Worm (Caenorhabditis elegans) whole organism, early embryonic: ENCODE measurements around the gene M03A8.3.

Experiments
- B0310.2 ChIP-seq: sonication (generic microtip); optimal IDR thresholded peaks from 2 replicates; lab custom pipeline; 2016; ENCODE audit warnings: mild to moderate bottlenecking, missing genetic modification characterization, missing compliant biosample characterization
- F13C5.2 ChIP-seq: sonication (generic microtip); optimal IDR thresholded peaks from 2 replicates; lab custom pipeline; 2017; ENCODE audit warnings: mild to moderate bottlenecking, missing genetic modification characterization, inconsistent platforms, missing compliant biosample characterization
- aly-1 ChIP-seq: sonication (generic microtip); optimal IDR thresholded peaks from 2 replicates; lab custom pipeline; 2016; ENCODE audit warnings: missing genetic modification characterization, missing compliant biosample characterization
- ama-1 ChIP-seq: fragments of 150-350 bp; optimal IDR thresholded peaks from 2 replicates; lab custom pipeline; 2014
- ceh-13 ChIP-seq: fragments of 200-800 bp; sonication (Bioruptor generic); optimal IDR thresholded peaks from 2 replicates; lab custom pipeline; 2018; ENCODE audit warnings: mild to moderate bottlenecking, missing genetic modification characterization, missing compliant biosample characterization
- ceh-36 ChIP-seq: sonication (generic microtip); optimal IDR thresholded peaks from 2 replicates; lab custom pipeline; 2016; ENCODE audit warnings: missing genetic modification characterization, inconsistent platforms, missing compliant biosample characterization
- ets-7 ChIP-seq: sonication (generic microtip); optimal IDR thresholded peaks from 2 replicates; lab custom pipeline; 2016; ENCODE audit warnings: missing genotype, missing genetic modification characterization, missing compliant biosample characterization
- flt-1 ChIP-seq: fragments of 200-800 bp; sonication (Bioruptor generic); IDR thresholded peaks from 2 replicates; pipeline ENCODE4 v1.3.6; 2022; ENCODE audit warnings: missing genetic modification characterization, missing compliant biosample characterization
- hmbx-1 ChIP-seq: sonication (generic microtip); optimal IDR thresholded peaks from 2 replicates; lab custom pipeline; 2016; ENCODE audit warnings: mild to moderate bottlenecking, missing genetic modification characterization, missing compliant biosample characterization
- hmg-4 ChIP-seq: fragments of 200-800 bp; sonication (Bioruptor generic); optimal IDR thresholded peaks from 2 replicates; lab custom pipeline; 2018; ENCODE audit warnings: mild to moderate bottlenecking, missing genetic modification characterization, missing compliant biosample characterization
- hnd-1 ChIP-seq: sonication (generic microtip); optimal IDR thresholded peaks from 2 replicates; lab custom pipeline; 2016; ENCODE audit warnings: missing genetic modification characterization, missing compliant biosample characterization
- pes-1 ChIP-seq: fragments of 200-800 bp; sonication (Bioruptor generic); IDR thresholded peaks from 2 replicates; pipeline ENCODE4 v1.3.6; 2022; ENCODE audit warnings: missing genetic modification reagents, missing genetic modification characterization, missing compliant biosample characterization
- scrt-1 ChIP-seq: fragments of 200-800 bp; sonication (Bioruptor generic); IDR thresholded peaks from 2 replicates; pipeline ENCODE4 v1.3.6; 2022; ENCODE audit warnings: missing genetic modification characterization, missing compliant biosample characterization
- sea-1 ChIP-seq: fragments of 200-800 bp; sonication (Bioruptor generic); conservative IDR thresholded peaks from 2 replicates; pipeline ENCODE4 v1.3.6; 2022; ENCODE audit warnings: missing genetic modification characterization, missing compliant biosample characterization
- tbx-11 ChIP-seq: fragments of 200-800 bp; sonication (Bioruptor generic); IDR thresholded peaks from 2 replicates; pipeline ENCODE4 v1.3.6; 2022; ENCODE audit warnings: missing genetic modification characterization, missing compliant biosample characterization
- tbx-37 ChIP-seq: fragments of 200-800 bp; sonication (Bioruptor generic); conservative IDR thresholded peaks from 2 replicates; pipeline ENCODE4 v1.3.6; 2022; ENCODE audit warnings: missing genetic modification reagents, missing genetic modification characterization, missing compliant biosample characterization
- tra-4 ChIP-seq: sonication (generic microtip); optimal IDR thresholded peaks from 2 replicates; lab custom pipeline; 2017; ENCODE audit warnings: missing genetic modification characterization, missing compliant biosample characterization

Gene M03A8.3

ce11 chrX:6799776-6800175 lies at the start of gene M03A8.3:
M03A8.3 (plus strand) TSS chrX:6800053.
- TF ChIP-seq flt-1 (no peak), tra-4 (no peak), ama-1 (no peak), tbx-11 (GFP tag; lab: Robert Waterston, UW) (no peak), scrt-1 (GFP tag; lab: Robert Waterston, UW) (no peak), hnd-1 (tag; lab: Kevin White, UChicago) (no peak), hmbx-1 (tag; lab: Kevin White, UChicago) (no peak)

ce11 chrX:6750145-6750544 lies 49.7 kb upstream of the M03A8.3 start:
- TF ChIP-seq ama-1 (no peak), tbx-37 (GFP tag; lab: Robert Waterston, UW) (no peak), ceh-36 (tag; lab: Kevin White, UChicago) (no peak), B0310.2 (tag; lab: Kevin White, UChicago) (no peak), ets-7 (tag; lab: Kevin White, UChicago) (no peak), tbx-11 (GFP tag; lab: Robert Waterston, UW) (no peak), scrt-1 (GFP tag; lab: Robert Waterston, UW) (no peak), pes-1 (no peak), flt-1 (no peak), F13C5.2 (tag; lab: Kevin White, UChicago) (no peak), hmbx-1 (tag; lab: Kevin White, UChicago) (no peak), aly-1 (tag; lab: Kevin White, UChicago) (no peak), hnd-1 (tag; lab: Kevin White, UChicago) (no peak), ceh-13 (GFP tag; lab: Kevin White, UChicago) (no peak), sea-1 (GFP tag; lab: Robert Waterston, UW) (no peak), tra-4 (no peak)

DNA sequence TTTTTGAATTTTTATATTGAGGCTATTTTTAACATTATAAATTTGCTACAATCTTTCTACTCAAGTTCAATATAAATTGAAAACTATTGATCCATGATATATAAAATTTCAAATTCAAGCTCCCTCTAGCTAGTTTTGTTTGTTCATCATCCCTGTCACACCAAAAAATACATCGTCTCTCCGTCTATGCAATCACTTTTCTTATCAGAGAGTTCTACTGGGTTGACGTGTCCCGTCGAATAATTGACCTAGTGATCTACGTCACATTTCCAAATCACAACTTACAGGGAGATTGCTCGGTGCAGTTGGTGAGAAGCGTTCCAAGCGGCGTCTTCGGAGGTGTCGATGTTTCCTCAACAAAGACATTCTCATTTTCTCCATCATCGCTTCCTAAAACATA lies 38.6 kb upstream of the M03A8.3 start:
- TF ChIP-seq aly-1 (tag; lab: Kevin White, UChicago) = no peak
- TF ChIP-seq ama-1 = no peak
- TF ChIP-seq pes-1 = no peak
- no peak for TF ChIP-seq hnd-1 (tag; lab: Kevin White, UChicago)
- TF ChIP-seq hmbx-1 (tag; lab: Kevin White, UChicago) = no peak
- TF ChIP-seq ets-7 (tag; lab: Kevin White, UChicago) = no peak
- TF ChIP-seq hmg-4 (GFP tag; lab: Kevin White, UChicago) = no peak
- no peak for TF ChIP-seq sea-1 (GFP tag; lab: Robert Waterston, UW)
- no peak for TF ChIP-seq ceh-36 (tag; lab: Kevin White, UChicago)
- no peak for TF ChIP-seq flt-1
- no peak for TF ChIP-seq F13C5.2 (tag; lab: Kevin White, UChicago)
- TF ChIP-seq tra-4 = no peak
- no peak for TF ChIP-seq scrt-1 (GFP tag; lab: Robert Waterston, UW)
- no peak for TF ChIP-seq tbx-11 (GFP tag; lab: Robert Waterston, UW)
- no peak for TF ChIP-seq B0310.2 (tag; lab: Kevin White, UChicago)
- TF ChIP-seq ceh-13 (GFP tag; lab: Kevin White, UChicago) = no peak
- TF ChIP-seq tbx-37 (GFP tag; lab: Robert Waterston, UW) = no peak

ce11 chrX:6761688-6762185 lies 38.1 kb upstream of the M03A8.3 start, which contains the start of gene abts-4:
abts-4 (minus strand) TSS chrX:6761738.
- TF ChIP-seq flt-1 (no peak), tbx-11 (GFP tag; lab: Robert Waterston, UW) (no peak), F13C5.2 (tag; lab: Kevin White, UChicago) (no peak), ama-1 (no peak), hnd-1 (tag; lab: Kevin White, UChicago) (no peak), ets-7 (tag; lab: Kevin White, UChicago) (no peak), tbx-37 (GFP tag; lab: Robert Waterston, UW) (no peak), hmg-4 (GFP tag; lab: Kevin White, UChicago) (no peak), aly-1 (tag; lab: Kevin White, UChicago) (no peak), B0310.2 (tag; lab: Kevin White, UChicago) (no peak), ceh-36 (tag; lab: Kevin White, UChicago) (no peak)

ce11 chrX:6778014-6778413 lies 21.8 kb upstream of the M03A8.3 start, which contains the start of gene irk-1:
irk-1 (minus strand) TSS chrX:6778114.
- TF ChIP-seq pes-1 (no peak), hmg-4 (GFP tag; lab: Kevin White, UChicago) (no peak), tbx-37 (GFP tag; lab: Robert Waterston, UW) (no peak), ama-1 (no peak), F13C5.2 (tag; lab: Kevin White, UChicago) (no peak), ceh-36 (tag; lab: Kevin White, UChicago) (no peak), ets-7 (tag; lab: Kevin White, UChicago) (no peak), hnd-1 (tag; lab: Kevin White, UChicago) (no peak), scrt-1 (GFP tag; lab: Robert Waterston, UW) (no peak), aly-1 (tag; lab: Kevin White, UChicago) (no peak), flt-1 (no peak), sea-1 (GFP tag; lab: Robert Waterston, UW) (no peak), tra-4 (no peak), B0310.2 (tag; lab: Kevin White, UChicago) (no peak), ceh-13 (GFP tag; lab: Kevin White, UChicago) (no peak), tbx-11 (GFP tag; lab: Robert Waterston, UW) (no peak), hmbx-1 (tag; lab: Kevin White, UChicago) (no peak)

- no peak for TF ChIP-seq tbx-37 (GFP tag; lab: Robert Waterston, UW)
- TF ChIP-seq flt-1 = no peak
- TF ChIP-seq pes-1 = no peak
- TF ChIP-seq ama-1 = no peak
Measured at ce11 chrX:6782857-6783256, 17.0 kb upstream of the M03A8.3 start, which contains the start of gene idpp-6. idpp-6 (plus strand) TSS chrX:6783157.

- TF ChIP-seq hnd-1 (tag; lab: Kevin White, UChicago) (no peak), tbx-11 (GFP tag; lab: Robert Waterston, UW) (no peak), scrt-1 (GFP tag; lab: Robert Waterston, UW) (no peak), sea-1 (GFP tag; lab: Robert Waterston, UW) (no peak), ceh-36 (tag; lab: Kevin White, UChicago) (no peak), hmg-4 (GFP tag; lab: Kevin White, UChicago) (no peak)
Measured at ce11 chrX:6784181-6784580, 15.7 kb upstream of the M03A8.3 start, which contains the start of gene bgal-2. bgal-2 (plus strand) TSS chrX:6784411.
